Worm (Caenorhabditis elegans) whole organism, early embryonic: ENCODE data around the gene acr-12.
A peak's percentile ranks its signal among the peaks of the same experiment; 100 is the strongest.

ENCODE experiments used
- B0310.2 ChIP-seq: sonication (generic microtip); optimal IDR thresholded peaks from 2 replicates; lab custom pipeline; 2016; ENCODE audit warnings: mild to moderate bottlenecking, missing genetic modification characterization, missing compliant biosample characterization
- F13C5.2 ChIP-seq: sonication (generic microtip); optimal IDR thresholded peaks from 2 replicates; lab custom pipeline; 2017; ENCODE audit warnings: mild to moderate bottlenecking, missing genetic modification characterization, inconsistent platforms, missing compliant biosample characterization
- aly-1 ChIP-seq: sonication (generic microtip); optimal IDR thresholded peaks from 2 replicates; lab custom pipeline; 2016; ENCODE audit warnings: missing genetic modification characterization, missing compliant biosample characterization
- ama-1 ChIP-seq: fragments of 150-350 bp; optimal IDR thresholded peaks from 2 replicates; lab custom pipeline; 2014
- ceh-13 ChIP-seq: fragments of 200-800 bp; sonication (Bioruptor generic); optimal IDR thresholded peaks from 2 replicates; lab custom pipeline; 2018; ENCODE audit warnings: mild to moderate bottlenecking, missing genetic modification characterization, missing compliant biosample characterization
- ceh-36 ChIP-seq: sonication (generic microtip); optimal IDR thresholded peaks from 2 replicates; lab custom pipeline; 2016; ENCODE audit warnings: missing genetic modification characterization, inconsistent platforms, missing compliant biosample characterization
- ets-7 ChIP-seq: sonication (generic microtip); optimal IDR thresholded peaks from 2 replicates; lab custom pipeline; 2016; ENCODE audit warnings: missing genotype, missing genetic modification characterization, missing compliant biosample characterization
- flt-1 ChIP-seq: fragments of 200-800 bp; sonication (Bioruptor generic); IDR thresholded peaks from 2 replicates; pipeline ENCODE4 v1.3.6; 2022; ENCODE audit warnings: missing genetic modification characterization, missing compliant biosample characterization
- hmbx-1 ChIP-seq: sonication (generic microtip); optimal IDR thresholded peaks from 2 replicates; lab custom pipeline; 2016; ENCODE audit warnings: mild to moderate bottlenecking, missing genetic modification characterization, missing compliant biosample characterization
- hmg-4 ChIP-seq: fragments of 200-800 bp; sonication (Bioruptor generic); optimal IDR thresholded peaks from 2 replicates; lab custom pipeline; 2018; ENCODE audit warnings: mild to moderate bottlenecking, missing genetic modification characterization, missing compliant biosample characterization
- hnd-1 ChIP-seq: sonication (generic microtip); optimal IDR thresholded peaks from 2 replicates; lab custom pipeline; 2016; ENCODE audit warnings: missing genetic modification characterization, missing compliant biosample characterization
- pes-1 ChIP-seq: fragments of 200-800 bp; sonication (Bioruptor generic); IDR thresholded peaks from 2 replicates; pipeline ENCODE4 v1.3.6; 2022; ENCODE audit warnings: missing genetic modification reagents, missing genetic modification characterization, missing compliant biosample characterization
- scrt-1 ChIP-seq: fragments of 200-800 bp; sonication (Bioruptor generic); IDR thresholded peaks from 2 replicates; pipeline ENCODE4 v1.3.6; 2022; ENCODE audit warnings: missing genetic modification characterization, missing compliant biosample characterization
- sea-1 ChIP-seq: fragments of 200-800 bp; sonication (Bioruptor generic); conservative IDR thresholded peaks from 2 replicates; pipeline ENCODE4 v1.3.6; 2022; ENCODE audit warnings: missing genetic modification characterization, missing compliant biosample characterization
- tbx-11 ChIP-seq: fragments of 200-800 bp; sonication (Bioruptor generic); IDR thresholded peaks from 2 replicates; pipeline ENCODE4 v1.3.6; 2022; ENCODE audit warnings: missing genetic modification characterization, missing compliant biosample characterization
- tbx-37 ChIP-seq: fragments of 200-800 bp; sonication (Bioruptor generic); conservative IDR thresholded peaks from 2 replicates; pipeline ENCODE4 v1.3.6; 2022; ENCODE audit warnings: missing genetic modification reagents, missing genetic modification characterization, missing compliant biosample characterization
- tra-4 ChIP-seq: sonication (generic microtip); optimal IDR thresholded peaks from 2 replicates; lab custom pipeline; 2017; ENCODE audit warnings: missing genetic modification characterization, missing compliant biosample characterization

Gene acr-12

DNA sequence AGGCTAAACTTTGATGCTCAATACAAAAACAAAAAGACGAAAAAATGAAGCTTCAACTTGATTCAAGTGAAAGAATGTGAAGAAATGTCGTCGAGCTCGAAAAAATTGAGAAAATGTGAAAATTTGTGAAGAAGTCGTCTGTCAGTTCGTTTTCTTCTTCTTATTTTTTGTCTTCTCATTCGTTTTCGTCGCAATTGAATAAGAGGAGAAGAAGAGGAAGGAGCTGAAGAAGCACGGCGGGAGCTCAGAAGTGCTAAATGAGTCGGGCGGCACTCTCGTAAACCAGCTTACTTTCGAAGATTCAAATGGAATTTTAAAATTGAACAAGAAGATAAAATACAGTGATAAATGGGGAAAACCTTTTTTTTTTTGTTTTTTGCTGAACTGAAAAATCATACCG is 27.5 kb upstream of the acr-12 start:
- TF ChIP-seq pes-1 (GFP tag; lab: Robert Waterston, UW) (no peak), B0310.2 (tag; lab: Kevin White, UChicago) (no peak), scrt-1 (GFP tag; lab: Robert Waterston, UW) (no peak), ceh-13 (GFP tag; lab: Kevin White, UChicago) (no peak), sea-1 (GFP tag; lab: Robert Waterston, UW) (no peak), ama-1 (lab: Kevin White, UChicago) (no peak), hmg-4 (no peak), aly-1 (tag; lab: Kevin White, UChicago) (no peak), ceh-36 (tag; lab: Kevin White, UChicago) (no peak), hnd-1 (tag; lab: Kevin White, UChicago) (no peak), ets-7 (tag; lab: Kevin White, UChicago) (no peak), F13C5.2 (tag; lab: Kevin White, UChicago) (no peak), tbx-11 (no peak), tbx-37 (no peak), tra-4 (tag; lab: Kevin White, UChicago) (no peak), flt-1 (GFP tag; lab: Robert Waterston, UW) (no peak)

DNA sequence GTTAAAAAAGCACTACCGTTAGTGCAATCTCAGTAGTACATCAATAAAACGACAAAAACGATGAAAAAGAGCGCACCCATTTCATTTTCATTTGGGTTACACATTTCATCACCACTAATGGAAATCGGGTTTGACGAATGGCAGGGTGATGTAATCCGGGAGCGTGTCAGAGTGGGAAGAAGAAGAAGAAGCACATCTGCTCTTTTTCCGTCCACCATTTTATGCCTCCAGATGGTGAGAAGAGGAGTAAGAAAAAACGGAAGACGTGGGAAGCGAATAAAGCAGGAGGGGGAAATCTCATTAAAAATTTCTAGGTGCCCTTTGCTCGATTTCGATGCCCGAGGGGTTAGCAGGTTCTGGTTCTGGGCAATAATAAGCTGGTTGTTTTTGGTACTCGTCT is 26.6 kb upstream of the acr-12 start:
- no peak for TF ChIP-seq hmbx-1 (tag; lab: Kevin White, UChicago)
- TF ChIP-seq aly-1 (tag; lab: Kevin White, UChicago), result no peak
- TF ChIP-seq tbx-37, result no peak
- TF ChIP-seq ceh-13 (GFP tag; lab: Kevin White, UChicago), result no peak
- TF ChIP-seq sea-1 (GFP tag; lab: Robert Waterston, UW), result no peak
- no peak for TF ChIP-seq ama-1 (lab: Kevin White, UChicago)
- TF ChIP-seq tbx-11, result no peak
- TF ChIP-seq F13C5.2 (tag; lab: Kevin White, UChicago), result no peak
- no peak for TF ChIP-seq tra-4 (tag; lab: Kevin White, UChicago)
- TF ChIP-seq ceh-36 (tag; lab: Kevin White, UChicago), result no peak

DNA sequence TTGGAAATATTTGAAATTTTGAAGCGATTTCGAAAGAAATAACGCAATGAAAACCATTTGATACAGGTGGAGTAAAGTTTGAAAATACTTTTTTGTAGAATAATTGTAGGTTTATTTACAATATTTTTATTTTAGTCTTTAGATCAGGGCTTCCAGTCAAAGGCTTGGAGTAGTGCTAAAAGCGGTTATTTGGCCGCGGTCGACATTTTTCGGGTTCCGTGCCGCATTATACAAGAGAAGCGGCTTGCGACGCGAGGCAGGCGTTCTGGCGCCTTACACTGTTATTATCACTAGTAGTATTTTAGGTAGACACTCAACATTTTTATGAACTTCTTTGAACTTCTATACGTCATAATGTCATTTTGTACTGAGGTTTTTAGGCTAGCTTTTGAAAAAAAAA is 26.2 kb upstream of the acr-12 start:
- TF ChIP-seq aly-1 (tag; lab: Kevin White, UChicago) (no peak), ceh-36 (tag; lab: Kevin White, UChicago) (no peak)

DNA sequence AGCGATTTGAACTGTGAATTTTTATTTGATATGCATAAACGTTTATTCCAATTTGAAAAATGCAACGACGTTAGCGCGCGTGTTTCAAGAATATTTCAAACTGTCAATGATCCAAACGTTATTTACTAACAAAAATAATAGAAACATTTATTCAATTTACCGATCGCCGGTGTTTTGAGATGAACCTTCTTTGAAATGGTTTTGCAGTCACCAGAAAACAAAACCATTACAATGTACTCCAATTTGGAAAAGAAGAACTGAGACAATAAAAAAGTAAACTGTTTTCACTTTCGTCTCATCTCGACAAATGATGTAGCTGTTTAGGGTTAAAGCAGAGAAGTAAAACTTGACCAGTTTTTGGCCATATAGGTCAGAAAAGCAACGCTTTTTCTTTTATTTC is 25.4 kb upstream of the acr-12 start, which contains the start of gene H06A10.1:
TSS of gene H06A10.1 (plus strand) at position 301 of the 400 bp plus-strand sequence.
- no peak for TF ChIP-seq flt-1 (GFP tag; lab: Robert Waterston, UW)
- TF ChIP-seq scrt-1 (GFP tag; lab: Robert Waterston, UW), result no peak

DNA sequence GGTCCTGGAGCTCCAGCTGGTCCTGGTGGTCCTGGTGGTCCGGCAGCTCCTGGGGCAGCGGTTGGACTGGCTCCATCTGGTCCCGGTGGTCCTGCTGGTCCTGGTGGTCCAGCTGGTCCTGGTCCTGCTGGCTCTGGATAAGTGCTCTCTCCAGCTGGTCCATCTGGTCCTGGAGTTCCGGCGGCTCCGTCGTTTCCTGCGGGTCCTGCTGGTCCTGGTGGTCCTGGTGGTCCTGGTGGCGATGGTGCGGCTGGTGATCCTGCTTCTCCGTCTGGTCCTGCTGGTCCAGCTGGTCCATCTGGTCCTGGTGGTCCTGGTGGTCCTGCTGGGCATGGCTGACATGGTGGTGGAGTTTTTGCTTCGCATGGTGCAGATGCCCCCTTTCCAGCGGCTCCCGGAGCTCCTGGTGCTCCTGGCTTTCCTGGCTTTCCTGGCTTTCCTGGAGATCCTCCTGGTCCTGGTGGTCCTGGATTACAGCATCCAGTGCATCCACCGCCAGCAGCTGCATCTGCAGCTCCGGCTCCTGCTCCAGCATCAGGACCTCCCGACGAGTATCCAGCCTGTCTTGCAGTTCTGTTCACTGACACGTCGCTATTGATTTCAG is 22.3 kb upstream of the acr-12 start:
- TF ChIP-seq ets-7 (tag; lab: Kevin White, UChicago) (no peak), flt-1 (GFP tag; lab: Robert Waterston, UW) (no peak), ama-1 (lab: Kevin White, UChicago) (no peak), hmg-4 (no peak), F13C5.2 (tag; lab: Kevin White, UChicago) (no peak), tbx-37 (no peak), sea-1 (GFP tag; lab: Robert Waterston, UW) (no peak), ceh-36 (tag; lab: Kevin White, UChicago) (no peak), hnd-1 (tag; lab: Kevin White, UChicago) (no peak)

DNA sequence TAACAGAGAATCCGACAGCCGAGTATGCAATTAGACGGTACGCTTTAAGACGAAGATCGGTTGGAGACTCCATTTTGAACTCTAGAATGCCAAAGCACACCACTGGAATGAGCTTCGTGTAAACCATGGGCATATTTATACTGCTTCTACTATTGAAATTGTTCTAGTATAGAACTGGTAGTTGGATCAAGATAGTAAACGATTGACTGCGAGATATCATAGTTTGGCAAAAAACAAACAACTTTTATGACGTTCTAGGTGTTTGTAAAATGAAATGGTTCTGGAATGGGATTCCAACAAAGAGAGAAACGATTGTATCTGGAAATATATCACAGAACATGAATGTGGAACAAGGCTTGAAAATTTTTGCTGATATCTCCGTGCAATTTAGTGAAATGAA is 21.7 kb upstream of the acr-12 start, which contains the start of gene col-185:
TSS of gene col-185 (minus strand) at position 101 of the 400 bp plus-strand sequence.
- no peak for TF ChIP-seq ets-7 (tag; lab: Kevin White, UChicago)
- no peak for TF ChIP-seq pes-1 (GFP tag; lab: Robert Waterston, UW)
- TF ChIP-seq scrt-1 (GFP tag; lab: Robert Waterston, UW), result no peak
- no peak for TF ChIP-seq ceh-13 (GFP tag; lab: Kevin White, UChicago)
- TF ChIP-seq ceh-36 (tag; lab: Kevin White, UChicago), result no peak
- no peak for TF ChIP-seq hnd-1 (tag; lab: Kevin White, UChicago)
- no peak for TF ChIP-seq flt-1 (GFP tag; lab: Robert Waterston, UW)
- no peak for TF ChIP-seq tra-4 (tag; lab: Kevin White, UChicago)
- TF ChIP-seq F13C5.2 (tag; lab: Kevin White, UChicago), result no peak
- no peak for TF ChIP-seq sea-1 (GFP tag; lab: Robert Waterston, UW)
- TF ChIP-seq ama-1 (lab: Kevin White, UChicago), result no peak
- TF ChIP-seq B0310.2 (tag; lab: Kevin White, UChicago), result no peak
- TF ChIP-seq tbx-11, result no peak

DNA sequence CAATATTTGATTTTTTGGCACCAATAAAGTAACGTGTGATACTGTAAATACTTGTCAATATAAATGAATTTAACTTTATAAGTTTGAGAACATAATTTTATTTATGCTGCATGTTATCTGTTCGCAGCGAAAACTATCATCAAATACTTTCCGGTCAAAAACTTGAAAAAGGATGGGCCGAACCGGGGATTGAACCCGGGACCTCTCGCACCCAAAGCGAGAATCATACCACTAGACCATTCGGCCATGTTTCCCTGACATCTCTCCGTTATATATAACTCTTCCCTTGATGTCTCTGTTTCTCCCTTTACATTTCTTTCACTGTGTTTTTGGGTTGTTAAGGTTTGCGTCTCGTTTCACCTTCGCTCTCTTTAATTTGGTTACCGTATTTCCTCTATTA is 20.9 kb upstream of the acr-12 start:
- TF ChIP-seq ceh-36 (tag; lab: Kevin White, UChicago) (peak; percentile 70), hmbx-1 (tag; lab: Kevin White, UChicago) (peak; percentile 63), tbx-11 (peak; percentile 84), F13C5.2 (tag; lab: Kevin White, UChicago) (peak; percentile 87), hnd-1 (tag; lab: Kevin White, UChicago) (peak; percentile 73), scrt-1 (GFP tag; lab: Robert Waterston, UW) (peak; percentile 87), ama-1 (lab: Kevin White, UChicago) (no peak), pes-1 (GFP tag; lab: Robert Waterston, UW) (peak; percentile 90), ceh-13 (GFP tag; lab: Kevin White, UChicago) (peak; percentile 69), ets-7 (tag; lab: Kevin White, UChicago) (peak; percentile 72), hmg-4 (peak; percentile 86), flt-1 (GFP tag; lab: Robert Waterston, UW) (peak; percentile 86), sea-1 (GFP tag; lab: Robert Waterston, UW) (peak; percentile 92), B0310.2 (tag; lab: Kevin White, UChicago) (peak; percentile 73), tra-4 (tag; lab: Kevin White, UChicago) (peak; percentile 36), tbx-37 (peak; percentile 86), aly-1 (tag; lab: Kevin White, UChicago) (peak; percentile 76)
